Fruit fly (Drosophila melanogaster): ENCODE results near the gene Rbp6.
A peak's percentile ranks its signal among the peaks of the same experiment; 100 is the strongest.

Rbp6 gene

DNA sequence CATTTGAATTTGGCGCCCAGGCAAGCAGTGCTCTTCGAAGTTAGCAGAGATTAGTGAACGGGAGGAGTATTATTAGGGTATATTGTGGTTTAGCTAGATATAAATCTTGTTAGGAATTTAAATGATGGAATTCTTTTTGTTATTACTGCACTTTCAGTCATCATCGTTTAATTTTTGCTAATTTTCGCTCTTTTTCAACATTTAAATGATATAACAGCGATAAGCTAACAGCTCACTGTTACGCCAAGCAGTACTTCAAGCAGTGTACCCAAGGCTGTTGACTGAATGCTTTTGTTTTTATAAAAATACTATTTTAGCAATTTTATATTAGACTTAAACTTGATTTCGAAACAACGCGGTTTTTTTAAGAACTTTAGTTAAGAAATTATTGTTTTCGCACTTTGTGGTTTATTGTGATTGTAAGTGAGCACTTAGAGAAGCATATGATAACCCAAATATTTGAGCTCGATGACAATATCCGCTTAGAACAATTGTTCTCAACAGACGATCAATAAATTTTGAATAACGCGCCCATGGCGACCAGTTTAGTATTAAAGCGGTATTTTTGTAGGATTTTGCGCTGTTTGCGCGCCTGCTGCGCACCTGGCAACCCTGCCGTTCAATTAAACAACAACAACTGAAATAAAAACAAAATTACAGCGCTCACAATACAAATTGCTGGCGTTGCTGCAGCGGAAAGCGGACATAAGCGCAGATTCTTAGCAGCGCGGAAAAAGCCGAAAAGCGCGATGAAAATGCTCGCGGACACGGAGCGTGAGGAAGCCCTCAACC lies 187.2 kb downstream of the Rbp6 start:
- TF ChIP-seq Mnt (GFP tag; optimal IDR thresholded peaks at IDR 0.05) (peak; percentile 23), CG5204 (GFP tag; optimal IDR thresholded peaks at IDR 0.05) (no peak), CG33017 (tag; optimal IDR thresholded peaks at IDR 0.05) (no peak), CG14711 (tag; optimal IDR thresholded peaks at IDR 0.05) (peak; percentile 98), tj (GFP tag; optimal IDR thresholded peaks at IDR 0.05) (peak; percentile 74), toe (GFP tag; optimal IDR thresholded peaks at IDR 0.05) (no peak), kay (GFP tag; ENCODE audit: borderline replicate concordance) (peak; percentile 33), CG12768 (GFP tag; optimal IDR thresholded peaks at IDR 0.05) (no peak)

DNA sequence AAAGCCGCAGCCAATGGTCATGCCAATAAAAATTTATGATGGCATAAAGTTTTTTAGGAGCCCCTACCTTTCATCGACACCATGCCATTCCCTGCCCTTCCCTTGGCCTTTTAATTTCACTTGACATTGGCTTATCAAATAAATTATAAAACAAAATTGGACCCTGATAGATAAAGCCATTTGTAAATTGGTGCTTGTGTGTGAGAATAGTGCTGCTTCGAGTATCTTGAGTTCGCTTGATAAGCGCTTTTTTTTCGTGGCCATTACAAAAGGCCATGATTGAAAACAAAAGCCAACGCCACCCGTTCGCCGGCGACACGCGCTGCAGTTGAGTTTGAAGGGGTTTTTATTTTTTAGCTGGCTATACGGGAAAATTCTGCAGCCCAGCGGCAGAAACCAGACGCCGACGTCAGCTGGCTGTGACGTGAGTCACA lies 188.1 kb downstream of the Rbp6 start:
- TF ChIP-seq ovo (GFP tag; optimal IDR thresholded peaks at IDR 0.05) (no peak), tj (GFP tag; optimal IDR thresholded peaks at IDR 0.05) (peak; percentile 95), CG12768 (GFP tag; optimal IDR thresholded peaks at IDR 0.05) (peak; percentile 64), CG5204 (GFP tag; optimal IDR thresholded peaks at IDR 0.05) (no peak), Mnt (GFP tag; optimal IDR thresholded peaks at IDR 0.05) (peak; percentile 59), CG11617 (GFP tag; optimal IDR thresholded peaks at IDR 0.05) (peak; percentile 49), bab1 (GFP tag; optimal IDR thresholded peaks at IDR 0.05) (peak; percentile 44), CG7101 (tag; optimal IDR thresholded peaks at IDR 0.05) (peak; percentile 63), toe (GFP tag; optimal IDR thresholded peaks at IDR 0.05) (no peak), Crg-1 (GFP tag; optimal IDR thresholded peaks at IDR 0.05) (no peak), CG7045 (GFP tag; optimal IDR thresholded peaks at IDR 0.05) (peak; percentile 61), Hr96 (GFP tag; optimal IDR thresholded peaks at IDR 0.05) (peak; percentile 8), CG1620 (GFP tag; optimal IDR thresholded peaks at IDR 0.05) (no peak), pad (GFP tag; optimal IDR thresholded peaks at IDR 0.05) (peak; percentile 37), kay (GFP tag; ENCODE audit: borderline replicate concordance) (peak; percentile 77), cic (GFP tag; optimal IDR thresholded peaks at IDR 0.05) (peak; percentile 70), CG14711 (tag; optimal IDR thresholded peaks at IDR 0.05) (no peak), Clk (GFP tag; optimal IDR thresholded peaks at IDR 0.05) (peak; percentile 44), cnc (optimal IDR thresholded peaks at IDR 0.05) (no peak), CG33017 (tag; optimal IDR thresholded peaks at IDR 0.05) (peak; percentile 42)

DNA sequence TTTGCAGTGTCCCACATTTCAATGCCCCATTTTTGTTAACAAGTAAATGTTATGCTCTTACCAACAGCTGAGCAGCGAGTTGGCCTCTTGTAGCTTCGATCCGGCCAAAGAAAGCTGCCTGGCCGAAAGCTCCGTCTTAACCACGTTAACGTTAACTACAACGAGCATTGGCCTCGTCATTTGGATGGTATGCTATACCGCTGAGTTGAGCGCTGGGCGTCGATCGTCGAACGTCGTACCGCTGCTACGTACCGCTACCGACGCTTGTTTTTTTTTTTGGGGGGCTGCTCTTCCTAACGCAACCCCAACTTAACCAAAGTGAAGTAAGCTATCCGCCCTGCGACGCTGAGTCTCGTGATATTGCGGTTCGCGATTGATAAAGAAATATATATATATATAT lies 188.7 kb downstream of the Rbp6 start, which contains the start of gene rogdi:
TSS of gene rogdi (plus strand) at position 199 of the 400 bp plus-strand sequence.
- TF ChIP-seq Mnt (GFP tag; optimal IDR thresholded peaks at IDR 0.05): no peak
- no peak for TF ChIP-seq cic (GFP tag; optimal IDR thresholded peaks at IDR 0.05)
- TF ChIP-seq bab1 (GFP tag; optimal IDR thresholded peaks at IDR 0.05): peak; percentile 19

DNA sequence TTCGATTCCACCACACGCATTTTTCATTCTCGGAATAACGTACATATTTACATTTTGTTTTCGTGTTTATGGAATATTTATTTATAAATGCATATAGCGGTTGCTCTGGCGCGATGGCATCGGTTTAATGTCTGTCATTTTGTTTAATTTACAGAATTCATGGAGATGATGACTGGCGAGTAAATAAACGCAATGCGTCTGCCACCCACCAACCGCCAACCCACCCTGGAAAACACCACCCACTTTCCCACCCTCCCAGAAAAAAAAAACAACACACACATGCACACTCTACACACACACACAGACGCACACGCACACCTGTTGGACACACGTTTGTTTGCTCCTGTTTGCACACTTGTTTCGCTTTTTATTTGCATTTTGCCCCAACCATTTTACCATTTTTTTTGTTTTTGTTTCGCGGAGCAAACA lies 190.2 kb downstream of the Rbp6 start:
- TF ChIP-seq cic (GFP tag; optimal IDR thresholded peaks at IDR 0.05): no peak
- no peak for TF ChIP-seq CG7101 (tag; optimal IDR thresholded peaks at IDR 0.05)
- no peak for TF ChIP-seq toe (GFP tag; optimal IDR thresholded peaks at IDR 0.05)
- no peak for TF ChIP-seq CG7045 (GFP tag; optimal IDR thresholded peaks at IDR 0.05)
- TF ChIP-seq Mnt (GFP tag; optimal IDR thresholded peaks at IDR 0.05): no peak
- no peak for TF ChIP-seq kay (GFP tag; ENCODE audit: borderline replicate concordance)
- TF ChIP-seq CG33017 (tag; optimal IDR thresholded peaks at IDR 0.05): no peak
- no peak for TF ChIP-seq Crg-1 (GFP tag; optimal IDR thresholded peaks at IDR 0.05)
- no peak for TF ChIP-seq CG11617 (GFP tag; optimal IDR thresholded peaks at IDR 0.05)
- no peak for TF ChIP-seq bab1 (GFP tag; optimal IDR thresholded peaks at IDR 0.05)
- TF ChIP-seq cnc (optimal IDR thresholded peaks at IDR 0.05): no peak
- no peak for TF ChIP-seq pad (GFP tag; optimal IDR thresholded peaks at IDR 0.05)
- TF ChIP-seq CG14711 (tag; optimal IDR thresholded peaks at IDR 0.05): no peak
- no peak for TF ChIP-seq CG5204 (GFP tag; optimal IDR thresholded peaks at IDR 0.05)
- no peak for TF ChIP-seq ovo (GFP tag; optimal IDR thresholded peaks at IDR 0.05)
- TF ChIP-seq Hr96 (GFP tag; optimal IDR thresholded peaks at IDR 0.05): no peak
- TF ChIP-seq CG12768 (GFP tag; optimal IDR thresholded peaks at IDR 0.05): no peak
- TF ChIP-seq Clk (GFP tag; optimal IDR thresholded peaks at IDR 0.05): no peak
- TF ChIP-seq tj (GFP tag; optimal IDR thresholded peaks at IDR 0.05): no peak
- no peak for TF ChIP-seq CG1620 (GFP tag; optimal IDR thresholded peaks at IDR 0.05)

DNA sequence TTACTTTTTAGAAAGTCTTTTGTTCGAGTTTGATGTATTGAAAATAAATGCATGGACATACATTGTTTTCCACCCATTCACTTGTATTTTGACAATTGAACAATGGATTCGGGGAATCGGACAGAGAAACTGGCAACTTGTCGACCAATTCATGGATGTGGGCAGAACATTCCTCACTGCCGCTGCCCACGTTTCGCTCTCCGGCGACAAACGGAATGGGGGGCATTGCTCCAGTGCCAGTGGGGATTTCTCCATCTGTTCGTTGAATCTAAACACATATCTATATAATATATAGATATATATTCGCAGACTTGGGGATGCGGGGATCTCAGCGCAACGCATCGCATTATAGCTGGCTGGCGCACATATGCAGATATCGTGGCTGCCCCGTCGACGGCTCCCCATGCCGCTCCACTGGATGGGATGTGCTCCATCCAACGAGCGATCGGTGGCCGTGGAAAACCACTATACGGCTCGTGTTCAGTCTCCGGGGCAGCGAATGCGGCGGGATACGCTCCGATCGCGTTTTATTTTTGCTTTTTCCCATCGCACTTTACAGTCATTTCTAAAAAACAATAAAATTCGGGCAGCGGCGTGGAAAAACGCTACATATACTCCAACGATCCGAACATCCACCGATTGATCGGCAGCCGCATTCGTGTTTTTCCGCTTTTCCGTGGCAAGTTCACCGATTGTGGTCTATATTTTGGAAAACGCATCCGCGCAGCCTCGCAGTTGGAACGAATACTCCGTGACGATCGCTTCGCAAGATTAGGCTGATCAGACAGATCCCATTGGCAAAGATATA lies 192.4 kb downstream of the Rbp6 start, which contains the start of gene TpnC73F:
TSS of gene TpnC73F (plus strand) at position 633 of the 808 bp plus-strand sequence.
- no peak for TF ChIP-seq CG5204 (GFP tag; optimal IDR thresholded peaks at IDR 0.05)
- TF ChIP-seq toe (GFP tag; optimal IDR thresholded peaks at IDR 0.05): no peak
- no peak for TF ChIP-seq CG7101 (tag; optimal IDR thresholded peaks at IDR 0.05)
- no peak for TF ChIP-seq pad (GFP tag; optimal IDR thresholded peaks at IDR 0.05)
- no peak for TF ChIP-seq Clk (GFP tag; optimal IDR thresholded peaks at IDR 0.05)
- no peak for TF ChIP-seq ovo (GFP tag; optimal IDR thresholded peaks at IDR 0.05)
- TF ChIP-seq cnc (optimal IDR thresholded peaks at IDR 0.05): no peak
- no peak for TF ChIP-seq kay (GFP tag; ENCODE audit: borderline replicate concordance)
- no peak for TF ChIP-seq CG11617 (GFP tag; optimal IDR thresholded peaks at IDR 0.05)
- no peak for TF ChIP-seq tj (GFP tag; optimal IDR thresholded peaks at IDR 0.05)
- no peak for TF ChIP-seq CG33017 (tag; optimal IDR thresholded peaks at IDR 0.05)

DNA sequence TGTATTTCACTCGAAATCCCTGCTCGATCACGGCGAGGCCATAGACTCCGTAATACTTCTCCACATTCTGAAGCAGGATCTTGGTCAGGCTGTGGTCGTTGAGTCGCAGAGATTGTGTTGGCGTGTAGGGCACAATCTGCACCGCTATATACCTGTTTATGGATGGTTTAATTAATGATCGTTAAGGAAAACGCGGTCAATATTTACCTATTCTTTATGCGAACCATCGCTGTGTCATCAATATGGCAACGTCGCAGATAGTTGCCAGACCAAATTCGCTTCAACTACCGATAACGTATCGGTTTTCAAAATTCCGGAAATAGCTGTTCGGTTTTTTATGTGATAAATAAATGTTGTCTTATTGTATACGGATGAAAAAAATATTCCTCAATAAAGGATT lies 193.2 kb downstream of the Rbp6 start, which contains the start of gene Pop5:
TSS of gene Pop5 (minus strand) at position 240 of the 400 bp plus-strand sequence.
- TF ChIP-seq CG1620 (GFP tag; optimal IDR thresholded peaks at IDR 0.05): peak; percentile 8
- TF ChIP-seq CG7045 (GFP tag; optimal IDR thresholded peaks at IDR 0.05): no peak
- no peak for TF ChIP-seq CG33017 (tag; optimal IDR thresholded peaks at IDR 0.05)
- TF ChIP-seq CG7101 (tag; optimal IDR thresholded peaks at IDR 0.05): peak; percentile 39
- peak; percentile 68 for TF ChIP-seq Crg-1 (GFP tag; optimal IDR thresholded peaks at IDR 0.05)
- peak; percentile 29 for TF ChIP-seq CG11617 (GFP tag; optimal IDR thresholded peaks at IDR 0.05)
- peak; percentile 64 for TF ChIP-seq bab1 (GFP tag; optimal IDR thresholded peaks at IDR 0.05)
- TF ChIP-seq cnc (optimal IDR thresholded peaks at IDR 0.05): no peak
- TF ChIP-seq Mnt (GFP tag; optimal IDR thresholded peaks at IDR 0.05): peak; percentile 8
- TF ChIP-seq pad (GFP tag; optimal IDR thresholded peaks at IDR 0.05): no peak
- peak; percentile 1 for TF ChIP-seq CG14711 (tag; optimal IDR thresholded peaks at IDR 0.05)
